Worm (Caenorhabditis elegans) whole organism, mixed stage, embryonic: ENCODE data around the gene F57F4.2.

Experiments used
- M03D4.4 ChIP-seq: sonication (generic microtip); optimal IDR thresholded peaks from 2 replicates; lab custom pipeline; 2017; ENCODE audit warnings: mild to moderate bottlenecking, missing genetic modification characterization, missing compliant biosample characterization
- blmp-1 ChIP-seq: fragments of 150-350 bp; optimal IDR thresholded peaks from 2 replicates; lab custom pipeline; 2014; ENCODE audit warnings: missing biosample characterization, missing genetic modification characterization
- ceh-39 ChIP-seq: fragments of 150-350 bp; optimal IDR thresholded peaks from 2 replicates; lab custom pipeline; 2014; ENCODE audit warnings: missing biosample characterization, missing genetic modification characterization
- ceh-43 ChIP-seq: fragments of 200-800 bp; sonication (Bioruptor generic); optimal IDR thresholded peaks from 2 replicates; lab custom pipeline; 2018; ENCODE audit warnings: mild to moderate bottlenecking, missing genetic modification characterization, moderate library complexity, missing compliant biosample characterization
- ceh-83 ChIP-seq: fragments of 200-800 bp; sonication (Bioruptor generic); optimal IDR thresholded peaks from 2 replicates; lab custom pipeline; 2018; ENCODE audit warnings: mild to moderate bottlenecking, missing genetic modification characterization, missing compliant biosample characterization
- elt-1 ChIP-seq: sonication (generic microtip); optimal IDR thresholded peaks from 2 replicates; lab custom pipeline; 2017; ENCODE audit warnings: missing genetic modification characterization, mild to moderate bottlenecking, missing compliant biosample characterization, antibody characterized with exemption, moderate library complexity, borderline replicate concordance; ENCODE audit not compliant: insufficient read depth
- elt-3 ChIP-seq: fragments of 150-350 bp; optimal IDR thresholded peaks from 2 replicates; lab custom pipeline; 2014; ENCODE audit warnings: missing biosample characterization, missing genetic modification characterization
- flh-1 ChIP-seq: fragments of 200-800 bp; sonication (Bioruptor generic); optimal IDR thresholded peaks from 2 replicates; lab custom pipeline; 2018; ENCODE audit warnings: mild to moderate bottlenecking, missing genetic modification characterization, moderate library complexity, missing compliant biosample characterization
- hlh-1 ChIP-seq: fragments of 150-350 bp; optimal IDR thresholded peaks from 2 replicates; lab custom pipeline; 2014; ENCODE audit warnings: missing biosample characterization, missing genetic modification reagents, missing genetic modification characterization
- lin-13 ChIP-seq: fragments of 150-350 bp; optimal IDR thresholded peaks from 2 replicates; lab custom pipeline; 2014; ENCODE audit warnings: missing biosample characterization, missing genetic modification characterization
- lin-32 ChIP-seq: fragments of 200-800 bp; sonication (Bioruptor generic); optimal IDR thresholded peaks from 2 replicates; lab custom pipeline; 2018; ENCODE audit warnings: mild to moderate bottlenecking, missing genetic modification characterization, missing compliant biosample characterization
- lsy-2 ChIP-seq: fragments of 150-350 bp; optimal IDR thresholded peaks from 2 replicates; lab custom pipeline; 2014; ENCODE audit warnings: missing biosample characterization, missing genetic modification characterization
- mep-1 ChIP-seq: fragments of 150-350 bp; optimal IDR thresholded peaks from 2 replicates; lab custom pipeline; 2017; ENCODE audit warnings: missing biosample characterization, missing genetic modification reagents, missing genetic modification characterization, inconsistent platforms
- mls-2 ChIP-seq: sonication (generic microtip); optimal IDR thresholded peaks from 2 replicates; lab custom pipeline; 2016; ENCODE audit warnings: mild to moderate bottlenecking, missing genetic modification characterization, moderate library complexity, missing compliant biosample characterization
- nhr-12 ChIP-seq: fragments of 150-350 bp; optimal IDR thresholded peaks from 2 replicates; lab custom pipeline; 2014; ENCODE audit warnings: missing biosample characterization, missing genetic modification characterization
- nhr-2 ChIP-seq: fragments of 150-350 bp; optimal IDR thresholded peaks from 2 replicates; lab custom pipeline; 2014; ENCODE audit warnings: missing biosample characterization, missing genetic modification characterization
- nhr-237 ChIP-seq: fragments of 150-350 bp; optimal IDR thresholded peaks from 2 replicates; lab custom pipeline; 2014; ENCODE audit warnings: missing biosample characterization, missing genetic modification characterization
- nhr-28 ChIP-seq: fragments of 150-350 bp; optimal IDR thresholded peaks from 2 replicates; lab custom pipeline; 2014; ENCODE audit warnings: missing biosample characterization, missing genetic modification characterization
- nhr-76 ChIP-seq: sonication (generic microtip); optimal IDR thresholded peaks from 2 replicates; lab custom pipeline; 2017; ENCODE audit warnings: missing biosample characterization, missing genetic modification characterization
- pha-4 ChIP-seq: fragments of 150-350 bp; optimal IDR thresholded peaks from 2 replicates; lab custom pipeline; 2018; ENCODE audit warnings: missing biosample characterization, missing genetic modification reagents, missing genetic modification characterization
- sem-2 ChIP-seq: fragments of 200-800 bp; sonication (Bioruptor generic); optimal IDR thresholded peaks from 2 replicates; lab custom pipeline; 2018; ENCODE audit warnings: mild to moderate bottlenecking, missing genetic modification characterization, missing compliant biosample characterization
- snpc-4 ChIP-seq: fragments of 150-350 bp; optimal IDR thresholded peaks from 2 replicates; lab custom pipeline; 2014; ENCODE audit warnings: missing biosample characterization, missing genetic modification characterization
- tbx-8 ChIP-seq: fragments of 200-800 bp; sonication (Bioruptor generic); optimal IDR thresholded peaks from 2 replicates; lab custom pipeline; 2018; ENCODE audit warnings: mild to moderate bottlenecking, missing genetic modification characterization, moderate library complexity, missing compliant biosample characterization
- unc-120 ChIP-seq: sonication (generic microtip); optimal IDR thresholded peaks from 2 replicates; lab custom pipeline; 2017; ENCODE audit warnings: missing genetic modification characterization, missing compliant biosample characterization; ENCODE audit not compliant: poor library complexity, severe bottlenecking
- unc-39 ChIP-seq: fragments of 150-350 bp; optimal IDR thresholded peaks from 2 replicates; lab custom pipeline; 2014; ENCODE audit warnings: missing biosample characterization, missing genetic modification characterization
- unc-62 ChIP-seq: fragments of 150-350 bp; optimal IDR thresholded peaks from 2 replicates; lab custom pipeline; 2014; ENCODE audit warnings: missing biosample characterization, missing genetic modification reagents, missing genetic modification characterization
- zip-8 ChIP-seq: fragments of 150-350 bp; optimal IDR thresholded peaks from 2 replicates; lab custom pipeline; 2014; ENCODE audit warnings: missing biosample characterization, missing genetic modification characterization
- ztf-11 ChIP-seq: fragments of 150-350 bp; optimal IDR thresholded peaks from 2 replicates; lab custom pipeline; 2014; ENCODE audit warnings: missing biosample characterization, missing genetic modification characterization

The F57F4.2 gene

DNA sequence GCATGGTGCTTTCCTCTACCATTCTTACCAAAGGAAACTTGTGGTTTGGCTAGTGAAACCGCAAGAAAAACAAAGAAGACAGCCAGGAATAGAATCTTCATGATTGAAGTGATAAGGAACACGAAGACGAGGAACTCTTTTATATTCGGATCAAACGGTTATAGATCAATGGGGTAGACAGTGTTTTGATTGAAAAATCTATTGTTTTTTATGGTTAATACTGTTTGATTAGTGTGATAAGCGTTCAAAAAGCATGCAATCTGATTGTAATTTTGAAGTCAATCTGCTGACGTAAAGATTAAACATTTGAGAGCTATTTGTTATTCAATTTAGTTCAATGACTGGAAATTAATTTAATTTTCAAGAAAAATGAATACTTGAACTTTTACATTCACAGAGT, at the start of gene F57F4.2:
TSS of gene F57F4.2 (minus strand) at position 101 of the 400 bp plus-strand sequence.
- TF ChIP-seq tbx-8 (GFP tag; lab: Kevin White, UChicago) = no peak
- TF ChIP-seq snpc-4 (tag; lab: Kevin White, UChicago) = no peak
- no peak for TF ChIP-seq hlh-1
- no peak for TF ChIP-seq M03D4.4
- no peak for TF ChIP-seq ceh-83 (GFP tag; lab: Kevin White, UChicago)
- no peak for TF ChIP-seq lin-13 (tag; lab: Kevin White, UChicago)
- TF ChIP-seq mls-2 = no peak
- no peak for TF ChIP-seq zip-8 (tag; lab: Kevin White, UChicago)
- no peak for TF ChIP-seq flh-1 (GFP tag; lab: Kevin White, UChicago)
- no peak for TF ChIP-seq unc-62 (GFP tag; lab: Kevin White, UChicago)
- no peak for TF ChIP-seq lsy-2
- TF ChIP-seq elt-1 (tag; lab: Kevin White, UChicago) = no peak
- no peak for TF ChIP-seq ztf-11 (tag; lab: Kevin White, UChicago)
- no peak for TF ChIP-seq nhr-2 (tag; lab: Kevin White, UChicago)
- TF ChIP-seq unc-39 = no peak
- TF ChIP-seq nhr-237 (tag; lab: Kevin White, UChicago) = no peak
- no peak for TF ChIP-seq blmp-1 (tag; lab: Kevin White, UChicago)
- TF ChIP-seq mep-1 (tag; lab: Kevin White, UChicago) = no peak

DNA sequence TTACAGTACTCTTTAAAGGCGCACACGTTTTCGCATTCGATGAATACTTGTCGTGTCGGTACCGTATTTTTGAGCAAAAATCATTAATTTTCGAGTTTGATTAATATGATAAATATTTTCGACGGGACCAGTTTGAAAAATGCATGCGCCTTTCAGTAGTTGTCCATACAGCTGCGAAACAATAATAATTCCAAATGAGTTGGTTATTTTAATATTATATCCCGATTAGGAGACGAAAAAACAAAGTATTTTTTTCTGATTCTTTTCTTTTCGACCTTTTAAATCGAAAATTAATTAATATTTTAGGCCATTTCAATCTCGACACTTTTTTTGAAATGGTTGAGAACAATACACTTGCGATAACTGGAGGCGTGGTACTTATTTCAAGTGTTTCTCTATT, 49.1 kb upstream of the F57F4.2 start, which contains the start of gene T05H4.4:
TSS of gene T05H4.4 (plus strand) at position 301 of the 400 bp plus-strand sequence.
- no peak for TF ChIP-seq elt-3
- no peak for TF ChIP-seq M03D4.4
- no peak for TF ChIP-seq nhr-28 (tag; lab: Kevin White, UChicago)
- TF ChIP-seq nhr-2 (tag; lab: Kevin White, UChicago) = no peak
- TF ChIP-seq unc-39 = no peak

- TF ChIP-seq sem-2 (GFP tag; lab: Kevin White, UChicago) (no peak), nhr-12 (tag; lab: Kevin White, UChicago) (no peak), blmp-1 (tag; lab: Kevin White, UChicago) (no peak)
Measured at ce11 chrV:6436332-6436731, 46.8 kb upstream of the F57F4.2 start, which contains the start of gene hpo-19. TSS of gene hpo-19 (plus strand) at chrV:6436645.

DNA sequence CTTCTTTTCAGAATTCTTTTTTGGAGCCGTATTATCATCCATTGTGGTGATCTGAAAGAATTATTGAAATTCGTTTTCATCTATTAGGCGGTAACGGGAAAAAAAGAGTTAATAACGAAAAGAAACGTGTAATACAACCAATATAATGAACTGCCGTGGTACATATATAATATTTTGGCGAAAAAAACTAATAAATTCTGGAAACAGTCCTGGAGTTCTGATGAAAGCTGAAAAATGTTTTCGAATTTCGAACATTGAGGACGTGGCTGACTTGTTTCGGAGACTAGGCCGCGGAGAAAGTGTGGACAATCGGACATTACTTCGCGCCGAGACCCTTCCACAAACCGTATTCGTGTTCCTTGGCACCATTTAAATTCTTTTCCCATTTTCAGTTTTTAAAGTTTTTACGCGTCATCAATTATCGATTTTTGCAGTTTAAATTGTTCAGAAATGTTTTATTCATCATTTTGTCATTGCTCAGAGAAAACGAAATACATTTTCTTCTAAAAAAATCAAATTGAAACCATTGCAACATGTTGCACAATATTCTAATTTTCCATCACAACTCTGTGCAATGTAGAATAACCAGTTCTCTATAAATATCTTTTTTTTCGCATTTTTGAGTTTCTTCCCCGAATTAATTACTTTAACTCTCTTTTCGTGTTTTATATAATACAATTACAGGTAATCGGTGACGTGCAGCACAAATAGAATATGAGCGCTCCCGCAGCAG, 44.1 kb upstream of the F57F4.2 start, which contains the start of the genes gad-1 and erfa-1:
TSS of gene gad-1 (minus strand) at position 51 of the 733 bp plus-strand sequence.
TSS of gene erfa-1 (plus strand) at position 683 of the 733 bp plus-strand sequence.
- no peak for TF ChIP-seq unc-120 (tag; lab: Kevin White, UChicago)
- TF ChIP-seq ceh-43 = no peak
- peak; percentile 8 for TF ChIP-seq pha-4 (tag; lab: Kevin White, UChicago)
- no peak for TF ChIP-seq nhr-76
- TF ChIP-seq M03D4.4 = no peak
- peak; percentile 2 for TF ChIP-seq hlh-1
- TF ChIP-seq mep-1 (tag; lab: Kevin White, UChicago) = peak; percentile 51
- TF ChIP-seq lin-13 (tag; lab: Kevin White, UChicago) = peak; percentile 9
- no peak for TF ChIP-seq nhr-28 (tag; lab: Kevin White, UChicago)
- TF ChIP-seq ceh-39 (tag; lab: Kevin White, UChicago) = no peak
- no peak for TF ChIP-seq lin-32 (GFP tag; lab: Kevin White, UChicago)
- TF ChIP-seq sem-2 (GFP tag; lab: Kevin White, UChicago) = no peak
- no peak for TF ChIP-seq elt-3
- peak; percentile 84 for TF ChIP-seq lsy-2
- no peak for TF ChIP-seq nhr-2 (tag; lab: Kevin White, UChicago)

ce11 chrV:6430526-6431371, 41.2 kb upstream of the F57F4.2 start:
- TF ChIP-seq elt-1 (tag; lab: Kevin White, UChicago) = no peak
- no peak for TF ChIP-seq pha-4 (tag; lab: Kevin White, UChicago)
- no peak for TF ChIP-seq nhr-2 (tag; lab: Kevin White, UChicago)
- no peak for TF ChIP-seq nhr-237 (tag; lab: Kevin White, UChicago)
- TF ChIP-seq, all 35 proteins: peak for 0
